Worm (Caenorhabditis elegans): ENCODE measurements around the gene sma-10.

- TF ChIP-seq ztf-4 (tag; optimal IDR thresholded peaks at IDR 0.05) (no peak), mml-1 (tag; optimal IDR thresholded peaks at IDR 0.05) (no peak)
These were observed 12.6 kb upstream of the sma-10 start, which contains the start of gene pqbp-1.1 for ce11 chrIV:261607-262006.
